Worm (Caenorhabditis elegans) whole organism, young adult: ENCODE results near the gene F52E10.2.

Experiments
- C17E4.6 ChIP-seq: fragments of 200-800 bp; sonication (Bioruptor generic); IDR thresholded peaks from 2 replicates; pipeline ENCODE4 v1.3.6; 2022; ENCODE audit warnings: missing genetic modification reagents, missing genetic modification characterization, missing compliant biosample characterization
- F49E8.2 ChIP-seq: sonication (generic microtip); optimal IDR thresholded peaks from 3 replicates; lab custom pipeline; 2017; ENCODE audit warnings: missing genetic modification characterization, mild to moderate bottlenecking, missing compliant biosample characterization, antibody characterized with exemption, moderate library complexity; ENCODE audit not compliant: insufficient read depth
- F57C9.4 ChIP-seq: sonication (generic microtip); optimal IDR thresholded peaks from 2 replicates; lab custom pipeline; 2017; ENCODE audit warnings: mild to moderate bottlenecking, missing genetic modification characterization, missing compliant biosample characterization
- K12H6.12 ChIP-seq: fragments of 200-800 bp; sonication (Bioruptor generic); optimal IDR thresholded peaks from 2 replicates; lab custom pipeline; 2018; ENCODE audit warnings: mild to moderate bottlenecking, missing genetic modification characterization, missing compliant biosample characterization
- Y53G8AR.9 ChIP-seq: fragments of 200-800 bp; sonication (Bioruptor generic); conservative IDR thresholded peaks from 2 replicates; pipeline ENCODE4 v1.3.6; 2022; ENCODE audit warnings: missing genetic modification reagents, missing genetic modification characterization, missing compliant biosample characterization
- Y56A3A.18 ChIP-seq: fragments of 200-800 bp; sonication (Bioruptor generic); IDR thresholded peaks from 2 replicates; pipeline ENCODE4 v1.3.6; 2022; ENCODE audit warnings: missing genetic modification reagents, missing genetic modification characterization, missing compliant biosample characterization
- Y95B8A.8 ChIP-seq: fragments of 200-800 bp; sonication (Bioruptor generic); IDR thresholded peaks from 2 replicates; pipeline ENCODE4 v1.3.6; 2022; ENCODE audit warnings: missing genetic modification reagents, missing genetic modification characterization, missing compliant biosample characterization
- attf-5 ChIP-seq: fragments of 200-800 bp; sonication (Bioruptor generic); optimal IDR thresholded peaks from 2 replicates; lab custom pipeline; 2018; ENCODE audit warnings: mild to moderate bottlenecking, missing genetic modification characterization, missing compliant biosample characterization
- bed-1 ChIP-seq: fragments of 200-800 bp; sonication (Bioruptor generic); IDR thresholded peaks from 2 replicates; pipeline ENCODE4 v1.3.6; 2022; ENCODE audit warnings: missing genetic modification reagents, missing genetic modification characterization, missing compliant biosample characterization
- ceh-27 ChIP-seq: fragments of 200-800 bp; sonication (Bioruptor generic); optimal IDR thresholded peaks from 2 replicates; lab custom pipeline; 2018; ENCODE audit warnings: mild to moderate bottlenecking, missing genetic modification characterization, moderate library complexity, missing compliant biosample characterization
- ceh-40 ChIP-seq: fragments of 200-800 bp; sonication (Bioruptor generic); IDR thresholded peaks from 2 replicates; pipeline ENCODE4 v1.3.6; 2022; ENCODE audit warnings: missing genetic modification characterization, missing compliant biosample characterization
- ceh-79 ChIP-seq: sonication (generic microtip); optimal IDR thresholded peaks from 2 replicates; lab custom pipeline; 2017; ENCODE audit warnings: mild to moderate bottlenecking, missing genetic modification characterization, missing compliant biosample characterization
- ceh-91 ChIP-seq: fragments of 200-800 bp; sonication (Bioruptor generic); IDR thresholded peaks from 2 replicates; pipeline ENCODE4 v1.3.6; 2022; ENCODE audit warnings: missing genetic modification reagents, missing genetic modification characterization, missing compliant biosample characterization
- dox-1 ChIP-seq: fragments of 200-800 bp; sonication (Bioruptor generic); IDR thresholded peaks from 2 replicates; pipeline ENCODE4 v1.3.6; 2022; ENCODE audit warnings: missing genetic modification reagents, missing genetic modification characterization, missing compliant biosample characterization
- dpff-1 ChIP-seq: sonication (generic microtip); optimal IDR thresholded peaks from 2 replicates; lab custom pipeline; 2017; ENCODE audit warnings: mild to moderate bottlenecking, missing genetic modification characterization, missing compliant biosample characterization
- efl-1 ChIP-seq: fragments of 150-350 bp; optimal IDR thresholded peaks from 2 replicates; lab custom pipeline; 2014; ENCODE audit warnings: missing biosample characterization, missing genetic modification reagents, missing genetic modification characterization
- ekl-4 ChIP-seq: fragments of 200-800 bp; sonication (Bioruptor generic); IDR thresholded peaks from 2 replicates; pipeline ENCODE4 v1.3.6; 2022; ENCODE audit warnings: missing genetic modification reagents, missing genetic modification characterization, missing compliant biosample characterization
- hmg-1.2 ChIP-seq: fragments of 200-800 bp; sonication (Bioruptor generic); IDR thresholded peaks from 2 replicates; pipeline ENCODE4 v1.3.6; 2022; ENCODE audit warnings: missing genetic modification reagents, missing genetic modification characterization, missing compliant biosample characterization
- lag-1 ChIP-seq: fragments of 200-800 bp; sonication (Bioruptor generic); IDR thresholded peaks from 2 replicates; pipeline ENCODE4 v1.3.6; 2022; ENCODE audit warnings: missing genetic modification reagents, missing genetic modification characterization, missing compliant biosample characterization
- let-526 ChIP-seq: fragments of 200-800 bp; sonication (Bioruptor generic); IDR thresholded peaks from 2 replicates; pipeline ENCODE4 v1.3.6; 2022; ENCODE audit warnings: missing genetic modification reagents, missing genetic modification characterization, missing compliant biosample characterization
- lin-26 ChIP-seq: fragments of 200-800 bp; sonication (Bioruptor generic); IDR thresholded peaks from 2 replicates; pipeline ENCODE4 v1.3.6; 2022; ENCODE audit warnings: missing genetic modification reagents, missing genetic modification characterization, missing compliant biosample characterization
- lin-40 ChIP-seq: sonication (generic microtip); optimal IDR thresholded peaks from 2 replicates; lab custom pipeline; 2016; ENCODE audit warnings: missing genetic modification characterization, mild to moderate bottlenecking, missing compliant biosample characterization, missing genotype, missing genetic modification reagents
- mcd-1 ChIP-seq: fragments of 200-800 bp; sonication (Bioruptor generic); IDR thresholded peaks from 2 replicates; pipeline ENCODE4 v1.3.6; 2022; ENCODE audit warnings: missing genetic modification reagents, missing genetic modification characterization, missing compliant biosample characterization
- mel-28 ChIP-seq: sonication (generic microtip); optimal IDR thresholded peaks from 2 replicates; lab custom pipeline; 2016; ENCODE audit warnings: borderline replicate concordance, mild to moderate bottlenecking, missing genetic modification characterization, missing compliant biosample characterization
- mes-4 ChIP-seq: sonication (generic microtip); optimal IDR thresholded peaks from 2 replicates; lab custom pipeline; 2016; ENCODE audit warnings: missing genotype, missing genetic modification characterization, missing compliant biosample characterization
- nfyb-1 ChIP-seq: fragments of 200-800 bp; sonication (Bioruptor generic); IDR thresholded peaks from 2 replicates; pipeline ENCODE4 v1.3.6; 2022; ENCODE audit warnings: missing genetic modification reagents, missing genetic modification characterization, missing compliant biosample characterization
- nhr-80 ChIP-seq: sonication (generic microtip); optimal IDR thresholded peaks from 2 replicates; lab custom pipeline; 2016; ENCODE audit warnings: missing genetic modification characterization, missing compliant biosample characterization
- nhr-90 ChIP-seq: sonication (generic microtip); optimal IDR thresholded peaks from 2 replicates; lab custom pipeline; 2016; ENCODE audit warnings: missing genotype, mild to moderate bottlenecking, missing genetic modification characterization, missing compliant biosample characterization
- snpc-1.1 ChIP-seq: sonication (generic microtip); optimal IDR thresholded peaks from 2 replicates; lab custom pipeline; 2017; ENCODE audit warnings: missing genetic modification characterization, mild to moderate bottlenecking, missing compliant biosample characterization, antibody characterized with exemption, moderate library complexity, missing genotype, missing genetic modification reagents; ENCODE audit not compliant: insufficient read depth
- snpc-4 ChIP-seq, 5 experiments: fragments of 150-350 bp in 1 of 5; sonication (generic microtip) in 4 of 5; optimal IDR thresholded peaks; 2 replicates each; lab custom pipeline; 2014 to 2018; ENCODE audit warnings: missing genetic modification characterization in 5 of 5, missing biosample characterization in 3 of 5, antibody characterized with exemption in 2 of 5, mild to moderate bottlenecking in 2 of 5, missing compliant biosample characterization in 2 of 5, missing genotype in 2 of 5, moderate library complexity in 2 of 5, missing genetic modification reagents in 1 of 5
- somi-1 ChIP-seq: fragments of 200-800 bp; sonication (Bioruptor generic); optimal IDR thresholded peaks from 2 replicates; lab custom pipeline; 2018; ENCODE audit warnings: mild to moderate bottlenecking, missing genetic modification characterization, missing compliant biosample characterization
- tbp1 ChIP-seq: fragments of 200-800 bp; sonication (Bioruptor generic); optimal IDR thresholded peaks from 2 replicates; lab custom pipeline; 2018; ENCODE audit warnings: mild to moderate bottlenecking, missing genetic modification characterization, missing compliant biosample characterization
- unc-62 ChIP-seq: fragments of 150-350 bp; optimal IDR thresholded peaks from 2 replicates; lab custom pipeline; 2014; ENCODE audit warnings: missing biosample characterization, missing genetic modification reagents, missing genetic modification characterization
- zim-3 ChIP-seq: sonication (generic microtip); optimal IDR thresholded peaks from 2 replicates; lab custom pipeline; 2017; ENCODE audit warnings: mild to moderate bottlenecking, missing genetic modification characterization, moderate library complexity, missing compliant biosample characterization

The F52E10.2 gene

DNA sequence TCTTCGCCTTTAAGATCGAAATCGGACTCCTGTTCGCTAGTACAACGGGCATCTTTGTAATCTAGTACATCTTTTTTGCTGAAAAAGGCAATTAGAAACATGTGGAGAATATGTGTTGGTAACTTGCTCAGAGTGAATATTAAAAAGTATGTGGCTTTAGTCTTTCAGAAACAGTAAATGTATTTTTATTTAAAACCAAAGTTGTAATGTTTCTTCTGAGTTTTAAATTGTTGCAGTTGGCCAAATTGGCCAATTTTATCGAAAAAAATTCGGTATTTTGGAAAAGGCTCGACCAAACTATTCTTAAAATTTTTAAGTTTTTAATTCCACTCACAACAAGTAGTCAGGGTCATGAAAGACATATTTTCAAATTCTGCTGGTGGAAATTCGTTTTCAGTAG, at the start of gene F52E10.2:
TSS of gene F52E10.2 (minus strand) at position 101 of the 400 bp plus-strand sequence.
- TF ChIP-seq F57C9.4 (tag; lab: Kevin White, UChicago) (no peak), snpc-1.1 (tag; lab: Kevin White, UChicago) (no peak), zim-3 (no peak), ceh-91 (no peak), dox-1 (GFP tag; lab: Robert Waterston, UW) (no peak), lin-40 (tag; lab: Kevin White, UChicago) (no peak), Y95B8A.8 (GFP tag; lab: Robert Waterston, UW) (no peak), let-526 (no peak), unc-62 (GFP tag; lab: Kevin White, UChicago) (no peak), ceh-79 (no peak)

DNA sequence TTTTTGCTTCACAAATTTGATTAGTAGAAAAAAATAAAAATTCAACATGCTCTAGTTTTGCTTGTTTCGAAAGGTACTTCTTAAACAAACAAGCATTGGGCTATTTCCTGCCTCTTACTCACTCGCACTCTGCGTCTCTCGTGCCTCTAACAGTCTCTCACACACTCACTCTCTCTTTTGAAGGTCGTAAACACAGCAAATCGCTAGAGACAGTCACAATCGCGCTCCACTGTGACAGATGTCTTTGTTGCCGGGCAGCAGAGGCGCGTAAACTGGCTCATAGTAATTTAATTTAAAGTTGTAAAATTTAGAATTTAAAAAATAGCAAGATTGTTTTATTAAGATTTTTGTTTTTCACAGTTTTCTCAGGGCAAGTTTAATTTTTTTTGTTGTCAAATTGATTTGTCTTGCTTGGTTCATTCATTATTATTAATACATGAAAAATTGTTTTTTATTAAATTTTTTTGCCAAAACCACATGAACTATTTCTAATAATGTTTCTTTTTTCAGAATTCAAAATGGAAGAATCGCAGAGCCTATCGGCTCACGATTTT, 49.0 kb upstream of the F52E10.2 start, which contains the start of gene taf-3:
TSS of gene taf-3 (plus strand) at position 504 of the 554 bp plus-strand sequence.
- TF ChIP-seq lin-26 (GFP tag; lab: Robert Waterston, UW) (0 out of 2 replicates have a peak, but pooled peaks have one; percentile 21), somi-1 (GFP tag; lab: Kevin White, UChicago) (no peak), attf-5 (GFP tag; lab: Kevin White, UChicago) (peak; percentile 14), ceh-27 (GFP tag; lab: Kevin White, UChicago) (peak; percentile 51), mcd-1 (GFP tag; lab: Robert Waterston, UW) (peak; percentile 47; the same call in 1 of the 2 replicates), hmg-1.2 (GFP tag; lab: Robert Waterston, UW) (peak; percentile 85), snpc-4 (GFP tag; optimal IDR thresholded peaks at IDR 0.05; lab: Kevin White, UChicago) (no peak), snpc-4 (tag; optimal IDR thresholded peaks at IDR 0.05; lab: Kevin White, UChicago) (peak in 1 of 4 experiments; percentile 26), nhr-80 (tag; lab: Kevin White, UChicago) (peak; percentile 47), Y53G8AR.9 (0 out of 2 replicates have a peak, but pooled peaks have one; percentile 11), dox-1 (GFP tag; lab: Robert Waterston, UW) (peak; percentile 38; the same call in 1 of the 2 replicates), Y95B8A.8 (GFP tag; lab: Robert Waterston, UW) (no peak), dpff-1 (no peak), lag-1 (GFP tag; lab: Robert Waterston, UW) (no peak)

DNA sequence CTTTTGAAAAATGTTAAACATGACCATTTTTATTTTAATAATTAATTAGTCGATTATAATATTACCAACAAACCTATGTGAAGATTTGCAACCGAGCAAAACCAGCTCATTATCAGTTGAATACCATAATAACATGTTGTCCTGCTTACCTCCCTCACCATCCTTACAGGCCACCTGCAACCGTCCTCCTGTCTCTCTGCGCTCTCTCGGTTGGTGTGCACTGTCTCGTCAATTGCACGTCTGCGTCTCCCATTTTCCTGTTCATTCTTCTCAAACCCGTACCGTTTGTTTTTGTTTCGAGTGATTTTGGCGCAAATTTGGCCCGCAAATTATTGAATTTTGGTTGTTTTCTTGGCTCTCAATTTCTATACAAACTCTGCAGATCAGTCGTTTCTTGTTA, 48.4 kb upstream of the F52E10.2 start:
- peak; percentile 96 for TF ChIP-seq hmg-1.2 (GFP tag; lab: Robert Waterston, UW)
- TF ChIP-seq tbp1, result no peak
- no peak for TF ChIP-seq efl-1 (GFP tag; lab: Kevin White, UChicago)
- no peak for TF ChIP-seq nhr-90 (tag; lab: Kevin White, UChicago)

DNA sequence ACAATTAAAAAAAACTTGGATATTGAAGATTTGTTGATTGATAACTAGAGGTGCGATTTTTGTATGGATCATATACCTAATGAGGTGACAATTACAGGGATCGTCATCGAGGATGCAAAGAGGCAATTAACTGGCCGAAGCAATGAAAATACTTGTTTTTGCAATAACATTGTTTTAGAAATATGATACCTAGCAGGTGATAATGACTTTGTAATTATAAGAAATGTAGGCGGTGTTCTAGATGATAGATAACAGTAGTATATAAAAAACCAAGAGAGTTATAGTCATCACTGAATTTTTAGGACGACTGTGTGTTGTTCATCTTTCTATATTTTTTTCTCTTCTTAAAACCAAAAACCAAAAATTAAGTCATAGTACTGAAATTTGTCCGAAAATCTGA, 45.3 kb upstream of the F52E10.2 start, which contains the start of gene C11G6.2:
TSS of gene C11G6.2 (plus strand) at position 301 of the 400 bp plus-strand sequence.
- TF ChIP-seq ekl-4 (GFP tag; lab: Robert Waterston, UW) (no peak), lin-40 (tag; lab: Kevin White, UChicago) (no peak), mel-28 (tag; lab: Kevin White, UChicago) (no peak), Y56A3A.18 (GFP tag; lab: Robert Waterston, UW) (no peak), bed-1 (no peak), K12H6.12 (tag; lab: Kevin White, UChicago) (no peak), C17E4.6 (GFP tag; lab: Robert Waterston, UW) (no peak), hmg-1.2 (GFP tag; lab: Robert Waterston, UW) (no peak), nfyb-1 (GFP tag; lab: Robert Waterston, UW) (no peak), mes-4 (tag; lab: Kevin White, UChicago) (no peak), ceh-40 (no peak), F49E8.2 (tag; lab: Kevin White, UChicago) (no peak), mcd-1 (GFP tag; lab: Robert Waterston, UW) (no peak)
